Worm (Caenorhabditis elegans) whole organism, L4/young adult: ENCODE results near the gene tag-280.

Experiments
- W03F9.2 ChIP-seq: fragments of 150-350 bp; optimal IDR thresholded peaks from 2 replicates; lab custom pipeline; 2014; ENCODE audit warnings: missing biosample characterization, missing genetic modification characterization
- dao-5 ChIP-seq: sonication (generic microtip); optimal IDR thresholded peaks from 2 replicates; lab custom pipeline; 2016; ENCODE audit warnings: missing genotype, missing genetic modification characterization, moderate library complexity, missing compliant biosample characterization
- him-1 ChIP-seq: sonication (generic microtip); optimal IDR thresholded peaks from 2 replicates; lab custom pipeline; 2016; ENCODE audit warnings: missing genotype, missing genetic modification reagents, missing genetic modification characterization, missing compliant biosample characterization

DNA sequence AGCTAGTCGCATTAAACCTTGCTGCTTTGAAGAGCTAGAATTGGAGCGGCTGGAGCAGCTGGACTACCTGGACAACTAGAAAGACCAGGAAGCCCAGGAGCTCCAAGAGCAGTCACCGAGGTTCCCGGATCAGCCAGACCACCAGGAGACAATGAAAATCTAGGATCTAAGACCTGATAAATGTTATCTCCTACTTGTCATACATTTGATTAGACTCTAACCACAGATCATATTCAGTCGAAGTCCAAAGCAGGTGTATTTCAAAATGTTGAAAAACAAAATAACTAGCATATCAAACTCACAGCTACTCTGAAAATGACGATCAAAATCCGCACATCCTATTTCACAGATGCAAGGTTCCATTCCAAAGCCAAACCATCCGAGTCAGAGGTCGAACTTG is 31.5 kb downstream of the tag-280 start, which contains the start of gene srz-6:
- no peak for TF ChIP-seq him-1 (tag; lab: Kevin White, UChicago)
- no peak for TF ChIP-seq dao-5 (tag; lab: Kevin White, UChicago)
- TF ChIP-seq W03F9.2 (tag; lab: Kevin White, UChicago) = no peak
